Worm (Caenorhabditis elegans) whole organism, late embryonic: ENCODE measurements around the gene rpl-42.

ENCODE experiments used
- C08G9.2 ChIP-seq: sonication (generic microtip); optimal IDR thresholded peaks from 2 replicates; lab custom pipeline; 2016; ENCODE audit warnings: mild to moderate bottlenecking, missing genetic modification characterization, moderate library complexity, missing compliant biosample characterization
- F13H6.1 ChIP-seq: sonication (generic microtip); optimal IDR thresholded peaks from 2 replicates; lab custom pipeline; 2016; ENCODE audit warnings: missing genetic modification characterization, missing compliant biosample characterization
- K02D7.2 ChIP-seq: sonication (generic microtip); optimal IDR thresholded peaks from 2 replicates; lab custom pipeline; 2017; ENCODE audit warnings: mild to moderate bottlenecking, missing genetic modification characterization, missing compliant biosample characterization
- T23F11.4 ChIP-seq: fragments of 200-800 bp; sonication (Bioruptor generic); optimal IDR thresholded peaks from 2 replicates; lab custom pipeline; 2018; ENCODE audit warnings: mild to moderate bottlenecking, missing genetic modification characterization, missing compliant biosample characterization
- ama-1 ChIP-seq: fragments of 150-350 bp; optimal IDR thresholded peaks from 2 replicates; lab custom pipeline; 2014
- ceh-14 ChIP-seq: sonication (generic microtip); optimal IDR thresholded peaks from 2 replicates; lab custom pipeline; 2016; ENCODE audit warnings: missing genotype, missing genetic modification characterization, missing compliant biosample characterization
- ceh-19 ChIP-seq: fragments of 200-800 bp; sonication (Bioruptor generic); optimal IDR thresholded peaks from 2 replicates; lab custom pipeline; 2018; ENCODE audit warnings: mild to moderate bottlenecking, missing genetic modification characterization, missing compliant biosample characterization
- ceh-2 ChIP-seq: sonication (generic microtip); optimal IDR thresholded peaks from 2 replicates; lab custom pipeline; 2016; ENCODE audit warnings: missing genotype, missing genetic modification characterization, missing compliant biosample characterization
- ceh-22 ChIP-seq: sonication (generic microtip); optimal IDR thresholded peaks from 2 replicates; lab custom pipeline; 2017; ENCODE audit warnings: missing biosample characterization, missing genetic modification characterization
- ceh-30 ChIP-seq: fragments of 150-350 bp; optimal IDR thresholded peaks from 2 replicates; lab custom pipeline; 2014; ENCODE audit warnings: missing biosample characterization, missing genetic modification characterization
- ceh-31 ChIP-seq: sonication (generic microtip); optimal IDR thresholded peaks from 2 replicates; lab custom pipeline; 2016; ENCODE audit warnings: missing genetic modification characterization, missing compliant biosample characterization
- ceh-45 ChIP-seq: fragments of 200-800 bp; sonication (Bioruptor generic); IDR thresholded peaks from 2 replicates; pipeline ENCODE4 v1.3.6; 2022; ENCODE audit warnings: missing genetic modification reagents, missing genetic modification characterization, missing compliant biosample characterization
- ceh-48 ChIP-seq: sonication (generic microtip); optimal IDR thresholded peaks from 2 replicates; lab custom pipeline; 2016; ENCODE audit warnings: missing genetic modification characterization, inconsistent platforms, missing compliant biosample characterization
- ceh-6 ChIP-seq: fragments of 200-800 bp; sonication (Bioruptor generic); optimal IDR thresholded peaks from 2 replicates; lab custom pipeline; 2018; ENCODE audit warnings: mild to moderate bottlenecking, missing genetic modification characterization, missing compliant biosample characterization
- ceh-9 ChIP-seq: sonication (generic microtip); optimal IDR thresholded peaks from 2 replicates; lab custom pipeline; 2016; ENCODE audit warnings: mild to moderate bottlenecking, missing genetic modification characterization, inconsistent platforms, missing compliant biosample characterization
- dve-1 ChIP-seq: sonication (generic microtip); optimal IDR thresholded peaks from 2 replicates; lab custom pipeline; 2017; ENCODE audit warnings: antibody characterized with exemption, mild to moderate bottlenecking, missing genetic modification characterization, missing compliant biosample characterization
- elt-4 ChIP-seq: sonication (generic microtip); optimal IDR thresholded peaks from 2 replicates; lab custom pipeline; 2016; ENCODE audit warnings: missing genetic modification characterization, missing compliant biosample characterization
- ets-4 ChIP-seq: sonication (generic microtip); optimal IDR thresholded peaks from 2 replicates; lab custom pipeline; 2016; ENCODE audit warnings: missing genetic modification characterization, missing compliant biosample characterization
- fax-1 ChIP-seq: sonication (generic microtip); optimal IDR thresholded peaks from 2 replicates; lab custom pipeline; 2016; ENCODE audit warnings: missing genotype, missing genetic modification characterization, missing compliant biosample characterization
- fkh-10 ChIP-seq: fragments of 150-350 bp; optimal IDR thresholded peaks from 2 replicates; lab custom pipeline; 2014; ENCODE audit warnings: missing biosample characterization, missing genetic modification reagents, missing genetic modification characterization
- fkh-6 ChIP-seq: sonication (generic microtip); optimal IDR thresholded peaks from 2 replicates; lab custom pipeline; 2016; ENCODE audit warnings: missing genetic modification characterization, missing compliant biosample characterization
- gmeb-2 ChIP-seq: sonication (generic microtip); optimal IDR thresholded peaks from 2 replicates; lab custom pipeline; 2016; ENCODE audit warnings: missing genetic modification characterization, inconsistent platforms, missing compliant biosample characterization
- hlh-13 ChIP-seq: fragments of 200-800 bp; sonication (Bioruptor generic); optimal IDR thresholded peaks from 2 replicates; lab custom pipeline; 2018; ENCODE audit warnings: mild to moderate bottlenecking, missing genetic modification characterization, missing compliant biosample characterization
- hlh-15 ChIP-seq: sonication (generic microtip); optimal IDR thresholded peaks from 2 replicates; lab custom pipeline; 2016; ENCODE audit warnings: missing genetic modification characterization, missing compliant biosample characterization
- hlh-30 ChIP-seq: sonication (generic microtip); optimal IDR thresholded peaks from 2 replicates; lab custom pipeline; 2017; ENCODE audit warnings: antibody characterized with exemption, missing genetic modification characterization, missing compliant biosample characterization; ENCODE audit not compliant: insufficient read depth
- hlh-8 ChIP-seq: sonication (generic microtip); optimal IDR thresholded peaks from 2 replicates; lab custom pipeline; 2016; ENCODE audit warnings: missing genotype, missing genetic modification characterization, missing compliant biosample characterization
- lim-6 ChIP-seq: sonication (generic microtip); optimal IDR thresholded peaks from 2 replicates; lab custom pipeline; 2016; ENCODE audit warnings: missing genetic modification characterization, missing compliant biosample characterization
- madf-2 ChIP-seq: sonication (generic microtip); optimal IDR thresholded peaks from 2 replicates; lab custom pipeline; 2017; ENCODE audit warnings: missing genetic modification characterization, missing compliant biosample characterization
- mec-3 ChIP-seq: sonication (generic microtip); optimal IDR thresholded peaks from 2 replicates; lab custom pipeline; 2016; ENCODE audit warnings: borderline replicate concordance, missing genetic modification characterization, missing compliant biosample characterization
- nhr-232 ChIP-seq: sonication (generic microtip); optimal IDR thresholded peaks from 2 replicates; lab custom pipeline; 2016; ENCODE audit warnings: missing genetic modification characterization, missing compliant biosample characterization
- odd-2 ChIP-seq: sonication (generic microtip); optimal IDR thresholded peaks from 2 replicates; lab custom pipeline; 2017; ENCODE audit warnings: antibody characterized with exemption, mild to moderate bottlenecking, missing genetic modification characterization, missing compliant biosample characterization
- pax-1 ChIP-seq: fragments of 150-350 bp; optimal IDR thresholded peaks from 2 replicates; lab custom pipeline; 2014; ENCODE audit warnings: missing biosample characterization, missing genetic modification characterization
- pha-4 ChIP-seq: fragments of 150-350 bp; optimal IDR thresholded peaks from 2 replicates; lab custom pipeline; 2018; ENCODE audit warnings: missing biosample characterization, missing genetic modification reagents, missing genetic modification characterization
- pqm-1 ChIP-seq: sonication (generic microtip); optimal IDR thresholded peaks from 2 replicates; lab custom pipeline; 2016; ENCODE audit warnings: missing genetic modification characterization, missing compliant biosample characterization
- pros-1 ChIP-seq: fragments of 150-350 bp; optimal IDR thresholded peaks from 2 replicates; lab custom pipeline; 2014; ENCODE audit warnings: missing biosample characterization, missing genetic modification reagents, missing genetic modification characterization
- rnt-1 ChIP-seq: sonication (generic microtip); optimal IDR thresholded peaks from 2 replicates; lab custom pipeline; 2016; ENCODE audit warnings: missing genetic modification characterization, missing compliant biosample characterization
- sdc-2 ChIP-seq: sonication (generic microtip); optimal IDR thresholded peaks from 2 replicates; lab custom pipeline; 2016; ENCODE audit warnings: missing genotype, missing genetic modification characterization, missing compliant biosample characterization
- sox-2 ChIP-seq: fragments of 200-800 bp; sonication (Bioruptor generic); IDR thresholded peaks from 2 replicates; pipeline ENCODE4 v1.3.6; 2022; ENCODE audit warnings: missing genetic modification reagents, missing genetic modification characterization, missing compliant biosample characterization
- sox-4 ChIP-seq: sonication (generic microtip); optimal IDR thresholded peaks from 2 replicates; lab custom pipeline; 2017; ENCODE audit warnings: mild to moderate bottlenecking, missing genetic modification characterization, inconsistent platforms, missing compliant biosample characterization
- syd-9 ChIP-seq: sonication (generic microtip); optimal IDR thresholded peaks from 2 replicates; lab custom pipeline; 2016; ENCODE audit warnings: mild to moderate bottlenecking, missing genetic modification characterization, moderate library complexity, missing compliant biosample characterization
- tbx-2 ChIP-seq: sonication (generic microtip); optimal IDR thresholded peaks from 2 replicates; lab custom pipeline; 2016; ENCODE audit warnings: missing genetic modification characterization, missing compliant biosample characterization
- ttx-3 ChIP-seq: sonication (generic microtip); optimal IDR thresholded peaks from 2 replicates; lab custom pipeline; 2016; ENCODE audit warnings: missing genetic modification reagents, missing genetic modification characterization, missing compliant biosample characterization
- ztf-16 ChIP-seq: sonication (generic microtip); optimal IDR thresholded peaks from 2 replicates; lab custom pipeline; 2017; ENCODE audit warnings: missing genetic modification characterization, missing compliant biosample characterization

rpl-42 gene

ce11 chrII:11042878-11043331 lies 49.6 kb upstream of the rpl-42 start (continued):
- TF ChIP-seq madf-2 (no peak), fax-1 (no peak), sdc-2 (tag; lab: Kevin White, UChicago) (peak; percentile 48), ceh-9 (tag; lab: Kevin White, UChicago) (no peak), T23F11.4 (no peak), dve-1 (tag; lab: Kevin White, UChicago) (no peak), mec-3 (tag; lab: Kevin White, UChicago) (no peak), rnt-1 (peak; percentile 42), ets-4 (tag; lab: Kevin White, UChicago) (peak; percentile 55), nhr-232 (no peak), elt-4 (tag; lab: Kevin White, UChicago) (no peak), ceh-31 (tag; lab: Kevin White, UChicago) (peak; percentile 86), tbx-2 (tag; lab: Kevin White, UChicago) (peak; percentile 81), ama-1 (lab: Kevin White, UChicago) (no peak), C08G9.2 (tag; lab: Kevin White, UChicago) (peak; percentile 5), hlh-30 (tag; lab: Kevin White, UChicago) (peak; percentile 39), syd-9 (tag; lab: Kevin White, UChicago) (peak; percentile 75), pqm-1 (tag; lab: Kevin White, UChicago) (peak; percentile 47), ceh-22 (no peak), hlh-15 (tag; lab: Kevin White, UChicago) (no peak), fkh-10 (GFP tag; lab: Kevin White, UChicago) (peak; percentile 51)

DNA sequence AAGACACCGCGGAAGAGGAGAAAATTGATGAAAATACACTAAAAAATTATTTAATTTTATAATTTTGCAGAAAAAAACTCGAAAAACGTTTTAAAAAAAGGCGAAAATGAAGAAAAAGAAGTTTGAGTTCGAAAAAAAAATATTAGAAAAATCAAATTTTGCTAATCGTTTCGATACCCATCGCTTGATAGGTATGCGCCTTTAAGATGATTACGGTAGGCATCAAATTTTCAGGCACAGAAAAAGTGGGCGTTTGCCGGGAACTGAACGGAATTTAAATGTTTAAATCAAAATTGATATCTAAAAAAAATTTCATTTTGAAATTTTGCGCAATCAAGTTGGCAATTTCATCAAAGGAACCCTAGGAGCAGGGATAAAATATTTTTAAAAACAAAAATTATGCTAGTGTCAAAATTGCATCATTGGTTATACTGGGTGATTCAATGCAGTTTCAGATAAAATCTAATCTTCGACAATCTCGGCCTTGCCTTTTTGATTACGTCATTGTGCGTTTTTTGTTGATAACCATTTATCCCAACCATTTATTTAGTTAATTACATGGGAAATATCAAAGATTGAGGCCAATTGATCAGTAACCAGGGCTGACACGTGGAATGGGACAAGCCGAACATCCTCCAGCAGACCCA lies 48.8 kb upstream of the rpl-42 start:
- TF ChIP-seq ceh-2 (tag; lab: Kevin White, UChicago) = no peak
- no peak for TF ChIP-seq pros-1 (tag; lab: Kevin White, UChicago)
- TF ChIP-seq odd-2 (tag; lab: Kevin White, UChicago) = no peak
- no peak for TF ChIP-seq hlh-13 (GFP tag; lab: Kevin White, UChicago)
- no peak for TF ChIP-seq ceh-22
- TF ChIP-seq sox-2 = no peak
- no peak for TF ChIP-seq lim-6 (tag; lab: Kevin White, UChicago)
- TF ChIP-seq gmeb-2 = no peak
- TF ChIP-seq nhr-232 = no peak
- TF ChIP-seq ceh-14 (tag; lab: Kevin White, UChicago) = no peak
- TF ChIP-seq ztf-16 (tag; lab: Kevin White, UChicago) = no peak
- no peak for TF ChIP-seq hlh-8 (tag; lab: Kevin White, UChicago)
- TF ChIP-seq K02D7.2 (tag; lab: Kevin White, UChicago) = no peak
- no peak for TF ChIP-seq ama-1 (lab: Kevin White, UChicago)
- no peak for TF ChIP-seq ceh-45 (GFP tag; lab: Robert Waterston, UW)
- TF ChIP-seq pha-4 = no peak

DNA sequence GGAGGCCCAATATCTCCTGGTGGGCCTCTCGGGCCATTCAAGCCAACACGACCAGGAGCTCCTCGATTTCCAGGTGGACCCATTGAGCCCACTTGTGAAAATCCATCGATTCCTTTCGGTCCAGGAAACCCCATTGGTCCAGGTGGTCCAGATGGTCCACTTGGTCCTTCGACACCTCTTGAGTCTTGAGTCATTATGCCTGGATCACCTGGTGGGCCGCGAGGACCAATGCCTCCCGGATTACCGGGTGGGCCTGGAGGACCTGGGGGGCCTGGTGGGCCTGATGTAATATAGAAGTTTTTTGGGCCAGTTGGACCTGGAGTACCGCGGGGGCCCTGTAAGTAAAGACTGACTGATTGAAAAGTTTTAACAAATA lies 48.3 kb upstream of the rpl-42 start:
- no peak for TF ChIP-seq ceh-30 (tag; lab: Kevin White, UChicago)
- TF ChIP-seq fkh-6 (tag; lab: Kevin White, UChicago) = peak; percentile 48

DNA sequence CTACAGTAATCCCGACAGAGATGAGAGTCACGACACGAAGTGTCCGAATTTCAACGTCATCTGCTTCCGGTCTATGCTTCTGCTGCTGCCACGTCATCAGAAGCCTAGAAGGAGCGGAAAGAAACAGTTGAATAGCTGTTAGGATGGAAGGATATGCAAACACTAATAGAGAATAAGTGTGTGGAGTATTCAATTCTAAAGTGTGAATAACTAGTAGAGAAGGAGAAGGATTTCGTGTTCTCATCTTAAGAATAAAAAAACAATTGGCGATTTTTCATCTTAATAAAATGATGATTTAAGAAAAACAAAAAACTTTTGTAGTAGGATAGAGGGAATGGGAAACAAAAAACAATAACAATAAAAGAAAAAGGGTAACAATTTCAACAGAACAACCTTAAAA lies 46.6 kb upstream of the rpl-42 start, which contains the start of gene col-83:
TSS of gene col-83 (minus strand) at position 101 of the 400 bp plus-strand sequence.
- TF ChIP-seq ceh-48 (tag; lab: Kevin White, UChicago) (no peak), hlh-13 (GFP tag; lab: Kevin White, UChicago) (no peak), sox-4 (tag; lab: Kevin White, UChicago) (no peak), ceh-22 (no peak), pax-1 (no peak), ceh-19 (GFP tag; lab: Kevin White, UChicago) (no peak), ttx-3 (tag; lab: Kevin White, UChicago) (no peak), elt-4 (tag; lab: Kevin White, UChicago) (no peak), ceh-31 (tag; lab: Kevin White, UChicago) (no peak), ceh-6 (GFP tag; lab: Kevin White, UChicago) (no peak), F13H6.1 (tag; lab: Kevin White, UChicago) (no peak), pha-4 (no peak), ceh-45 (GFP tag; lab: Robert Waterston, UW) (no peak), syd-9 (tag; lab: Kevin White, UChicago) (no peak)
